Fruit fly (Drosophila melanogaster): Measurements from ENCODE around the gene CG33725.

DNA sequence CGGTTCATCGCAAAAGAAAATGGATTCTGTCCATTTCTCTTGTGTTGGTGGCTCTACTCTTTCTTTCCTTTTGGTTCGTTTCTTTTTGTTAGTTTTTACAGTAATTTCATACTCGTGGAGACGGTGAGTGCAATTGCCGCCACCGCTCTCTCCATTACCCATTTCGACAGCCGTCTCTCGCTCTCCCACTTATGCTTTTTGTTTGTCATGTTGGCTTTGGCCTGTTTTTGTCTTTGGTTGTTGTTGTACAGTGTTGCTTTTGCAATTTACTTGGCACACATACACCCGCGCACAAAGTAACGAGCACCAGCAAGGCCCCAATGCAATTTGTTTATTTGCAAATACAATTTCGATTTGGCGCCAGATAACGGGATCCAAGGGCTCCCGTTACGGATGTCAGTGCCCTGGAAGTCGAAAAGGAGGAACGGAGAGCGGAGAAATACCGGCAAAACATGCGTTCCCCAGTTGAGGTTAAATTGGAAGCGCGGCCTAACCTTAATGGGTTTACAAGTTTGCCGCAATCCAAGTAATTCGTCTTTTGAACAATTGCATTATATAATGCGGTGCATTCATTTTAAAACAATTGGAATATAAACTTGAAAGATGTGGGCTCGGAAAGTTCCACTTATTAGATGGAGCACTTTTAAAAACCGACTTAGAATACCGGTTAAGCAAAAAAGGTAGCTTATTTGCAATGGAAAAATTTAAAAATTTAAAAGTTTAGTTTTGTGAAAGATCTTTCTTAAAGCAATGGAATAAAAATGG, 33.5 kb downstream of the CG33725 start:
- no peak for TF ChIP-seq insv (optimal IDR thresholded peaks at IDR 0.05)
- TF ChIP-seq ttk (optimal IDR thresholded peaks at IDR 0.05): no peak
